Worm (Caenorhabditis elegans) whole organism, early embryonic: ENCODE data around the gene glb-31.

Experiments used
- B0310.2 ChIP-seq: sonication (generic microtip); optimal IDR thresholded peaks from 2 replicates; lab custom pipeline; 2016; ENCODE audit warnings: mild to moderate bottlenecking, missing genetic modification characterization, missing compliant biosample characterization
- ama-1 ChIP-seq: fragments of 150-350 bp; optimal IDR thresholded peaks from 2 replicates; lab custom pipeline; 2014
- ceh-13 ChIP-seq: fragments of 200-800 bp; sonication (Bioruptor generic); optimal IDR thresholded peaks from 2 replicates; lab custom pipeline; 2018; ENCODE audit warnings: mild to moderate bottlenecking, missing genetic modification characterization, missing compliant biosample characterization
- ceh-36 ChIP-seq: sonication (generic microtip); optimal IDR thresholded peaks from 2 replicates; lab custom pipeline; 2016; ENCODE audit warnings: missing genetic modification characterization, inconsistent platforms, missing compliant biosample characterization
- ets-7 ChIP-seq: sonication (generic microtip); optimal IDR thresholded peaks from 2 replicates; lab custom pipeline; 2016; ENCODE audit warnings: missing genotype, missing genetic modification characterization, missing compliant biosample characterization
- hmg-4 ChIP-seq: fragments of 200-800 bp; sonication (Bioruptor generic); optimal IDR thresholded peaks from 2 replicates; lab custom pipeline; 2018; ENCODE audit warnings: mild to moderate bottlenecking, missing genetic modification characterization, missing compliant biosample characterization
- tbx-37 ChIP-seq: fragments of 200-800 bp; sonication (Bioruptor generic); conservative IDR thresholded peaks from 2 replicates; pipeline ENCODE4 v1.3.6; 2022; ENCODE audit warnings: missing genetic modification reagents, missing genetic modification characterization, missing compliant biosample characterization
- tra-4 ChIP-seq: sonication (generic microtip); optimal IDR thresholded peaks from 2 replicates; lab custom pipeline; 2017; ENCODE audit warnings: missing genetic modification characterization, missing compliant biosample characterization

Gene glb-31

DNA sequence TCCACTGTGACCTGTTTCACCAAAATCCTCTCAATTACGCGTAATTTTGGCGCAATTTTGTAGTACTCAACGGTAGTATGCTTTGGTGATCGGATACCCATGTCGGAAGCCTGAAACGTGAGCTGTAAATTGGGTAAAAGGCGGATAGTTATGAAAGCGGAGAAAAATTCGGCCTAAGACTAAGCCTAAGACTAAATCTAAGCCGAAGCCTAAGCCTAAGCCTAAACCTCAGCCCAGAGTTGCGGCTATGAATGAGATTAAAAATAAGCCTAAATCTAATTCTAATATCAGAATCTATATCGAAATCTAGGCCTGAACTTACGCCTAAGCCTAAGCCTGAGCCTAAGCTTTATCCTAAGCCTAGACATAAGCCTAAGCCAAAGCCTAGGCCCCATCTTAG lies 49.2 kb downstream of the glb-31 start, which contains the start of gene lin-42:
Gene lin-42, minus strand, starts transcription at position 101 of the 400 bp plus-strand sequence.
- TF ChIP-seq ets-7 (tag; lab: Kevin White, UChicago) (no peak), B0310.2 (tag; lab: Kevin White, UChicago) (no peak), tbx-37 (GFP tag; lab: Robert Waterston, UW) (no peak), ceh-36 (tag; lab: Kevin White, UChicago) (peak; percentile 4), tra-4 (tag; lab: Kevin White, UChicago) (no peak), hmg-4 (GFP tag; lab: Kevin White, UChicago) (no peak), ama-1 (no peak), ceh-13 (no peak)
